Fruit fly (Drosophila melanogaster): Measurements from ENCODE around the gene Ype.

Gene Ype

dm6 chrX:13369438-13369837 is 17.8 kb downstream of the Ype start (continued):
- TF ChIP-seq tll (GFP tag; optimal IDR thresholded peaks at IDR 0.05): peak in 1 of 2 experiments; percentile 14

dm6 chrX:13368149-13368548 is 19.1 kb downstream of the Ype start, which contains the start of gene dmrt11E:
Gene dmrt11E, plus strand, starts transcription at chrX:13368191.
- no peak for TF ChIP-seq Jarid2 (GFP tag; optimal IDR thresholded peaks at IDR 0.05)
- no peak for TF ChIP-seq CG10321 (GFP tag; IDR thresholded peaks at IDR 0.05)
- peak; percentile 76 for TF ChIP-seq CG12391 (tag; optimal IDR thresholded peaks at IDR 0.05)
- no peak for TF ChIP-seq CrebB (tag; optimal IDR thresholded peaks at IDR 0.05)
- no peak for TF ChIP-seq Ets65A (GFP tag)
- TF ChIP-seq Eip74EF (GFP tag; optimal IDR thresholded peaks at IDR 0.05): peak in 1 of 2 experiments; percentile 41
- peak; percentile 77 for TF ChIP-seq fd96Cb (tag; optimal IDR thresholded peaks at IDR 0.05)
- no peak for TF ChIP-seq pb (GFP tag; optimal IDR thresholded peaks at IDR 0.05)
- TF ChIP-seq CG30431 (GFP tag; optimal IDR thresholded peaks at IDR 0.05): peak; percentile 2
- TF ChIP-seq Hr78 (GFP tag; optimal IDR thresholded peaks at IDR 0.05): no peak
- TF ChIP-seq Dip3 (GFP tag; optimal IDR thresholded peaks at IDR 0.05): no peak
- TF ChIP-seq Awh (GFP tag; IDR thresholded peaks at IDR 0.05): 0 out of 2 replicates have a peak, but pooled peaks have one; percentile 48
- TF ChIP-seq CG4404 (GFP tag; IDR thresholded peaks at IDR 0.05): peak; percentile 62
- no peak for TF ChIP-seq CG4617 (GFP tag; optimal IDR thresholded peaks at IDR 0.05; ENCODE audit: borderline replicate concordance)
- TF ChIP-seq CG13624 (GFP tag; optimal IDR thresholded peaks at IDR 0.05): no peak
- no peak for TF ChIP-seq hbn (GFP tag; IDR thresholded peaks at IDR 0.05; ENCODE audit: partially characterized antibody)
- TF ChIP-seq CG2129 (GFP tag; IDR thresholded peaks at IDR 0.05; ENCODE audit: partially characterized antibody): no peak
- no peak for TF ChIP-seq CG17912 (GFP tag; optimal IDR thresholded peaks at IDR 0.05)
- TF ChIP-seq CG14441 (GFP tag; IDR thresholded peaks at IDR 0.05): no peak
- peak; percentile 68 for TF ChIP-seq CG2678 (tag; optimal IDR thresholded peaks at IDR 0.05)
- no peak for TF ChIP-seq bab2 (GFP tag; optimal IDR thresholded peaks at IDR 0.05)
- TF ChIP-seq seq (GFP tag; IDR thresholded peaks at IDR 0.05): no peak
- TF ChIP-seq CG1603 (tag; optimal IDR thresholded peaks at IDR 0.05): peak; percentile 74
- no peak for TF ChIP-seq CG6765 (GFP tag; optimal IDR thresholded peaks at IDR 0.05)
- TF ChIP-seq CG3163 (GFP tag; optimal IDR thresholded peaks at IDR 0.05): no peak
- TF ChIP-seq CG10959 (GFP tag; IDR thresholded peaks at IDR 0.05): peak; percentile 72
- TF ChIP-seq otp (GFP tag; IDR thresholded peaks at IDR 0.05): peak; percentile 65
- no peak for TF ChIP-seq ab (GFP tag; optimal IDR thresholded peaks at IDR 0.05)
- no peak for TF ChIP-seq pan (optimal IDR thresholded peaks at IDR 0.05)
- TF ChIP-seq pan (GFP tag; optimal IDR thresholded peaks at IDR 0.05 in 1 of 2, IDR thresholded peaks at IDR 0.05 in 1 of 2): peak in 1 of 2 experiments; percentile 54
- TF ChIP-seq CG12659 (GFP tag; optimal IDR thresholded peaks at IDR 0.05): peak; percentile 20
- TF ChIP-seq wek (GFP tag; optimal IDR thresholded peaks at IDR 0.05): peak; percentile 27
- TF ChIP-seq CG14014 (GFP tag; IDR thresholded peaks at IDR 0.05): no peak
- TF ChIP-seq z (GFP tag; IDR thresholded peaks at IDR 0.05): 0 out of 3 replicates have a peak, but pooled peaks have one; percentile 16
- no peak for TF ChIP-seq slbo (GFP tag; IDR thresholded peaks at IDR 0.05)
- TF ChIP-seq CG12299 (tag; optimal IDR thresholded peaks at IDR 0.05): peak; percentile 44
- TF ChIP-seq CG18619 (GFP tag; optimal IDR thresholded peaks at IDR 0.05): no peak
- TF ChIP-seq CG32532 (GFP tag; IDR thresholded peaks at IDR 0.05): no peak
- no peak for TF ChIP-seq mirr (GFP tag; optimal IDR thresholded peaks at IDR 0.05)
- TF ChIP-seq Tbp (GFP tag; optimal IDR thresholded peaks at IDR 0.05): no peak
- no peak for TF ChIP-seq CG34224 (GFP tag; IDR thresholded peaks at IDR 0.05; ENCODE audit: partially characterized antibody)
- TF ChIP-seq CG42726 (GFP tag; IDR thresholded peaks at IDR 0.05; ENCODE audit: partially characterized antibody): no peak
- 0 out of 2 replicates have a peak, but pooled peaks have one; percentile 29 for TF ChIP-seq ap (GFP tag; IDR thresholded peaks at IDR 0.05)
- no peak for TF ChIP-seq CG11085 (GFP tag; IDR thresholded peaks at IDR 0.05)
- TF ChIP-seq Hmr (GFP tag; optimal IDR thresholded peaks at IDR 0.05): no peak
- TF ChIP-seq CTCF (GFP tag; optimal IDR thresholded peaks at IDR 0.05): no peak
- no peak for TF ChIP-seq tna (GFP tag; IDR thresholded peaks at IDR 0.05; ENCODE audit: partially characterized antibody)
- TF ChIP-seq CG6689 (GFP tag; IDR thresholded peaks at IDR 0.05): peak; percentile 64
